Fruit fly (Drosophila melanogaster) whole organism, pupa: ENCODE measurements around the gene CG31176.

ENCODE experiments used
- CG10348 ChIP-seq: fragments of 200-800 bp; sonication (Bioruptor generic); IDR thresholded peaks from 2 replicates; pipeline ENCODE4 v1.3.6; 2022; ENCODE audit warnings: missing biosample characterization, missing genetic modification characterization
- CG12605 ChIP-seq: fragments of 200-800 bp; sonication (Bioruptor generic); IDR thresholded peaks from 2 replicates; pipeline ENCODE4 v1.3.6; 2022; ENCODE audit warnings: missing biosample characterization, missing genetic modification characterization
- CG13204 ChIP-seq: fragments of 200-800 bp; sonication (Bioruptor generic); optimal IDR thresholded peaks from 2 replicates; lab custom pipeline; 2018; ENCODE audit warnings: missing biosample characterization, mild to moderate bottlenecking, missing genetic modification characterization, moderate library complexity
- CG14655 ChIP-seq: fragments of 200-800 bp; sonication (Bioruptor generic); optimal IDR thresholded peaks from 3 replicates; lab custom pipeline; 2017; ENCODE audit warnings: mild to moderate bottlenecking, missing biosample characterization, missing genetic modification reagents, missing genetic modification characterization
- CG15710 ChIP-seq: fragments of 200-800 bp; sonication (Bioruptor generic); optimal IDR thresholded peaks from 2 replicates; lab custom pipeline; 2018; ENCODE audit warnings: missing biosample characterization, mild to moderate bottlenecking, missing genetic modification characterization, moderate library complexity
- CG17806 ChIP-seq: fragments of 200-800 bp; sonication (Bioruptor generic); optimal IDR thresholded peaks from 2 replicates; lab custom pipeline; 2018; ENCODE audit warnings: missing biosample characterization, mild to moderate bottlenecking, missing genetic modification characterization, moderate library complexity
- CG32121 ChIP-seq: fragments of 200-800 bp; sonication (Bioruptor generic); IDR thresholded peaks from 2 replicates; pipeline ENCODE4 v1.3.6; 2022; ENCODE audit warnings: missing biosample characterization, missing genetic modification characterization
- CG34367 ChIP-seq: fragments of 200-800 bp; sonication (Bioruptor generic); optimal IDR thresholded peaks from 2 replicates; lab custom pipeline; 2018; ENCODE audit warnings: missing biosample characterization, mild to moderate bottlenecking, missing genetic modification characterization
- CG4496 ChIP-seq: fragments of 200-800 bp; sonication (Bioruptor generic); IDR thresholded peaks from 3 replicates; pipeline ENCODE4 v1.3.6; 2022; ENCODE audit warnings: missing biosample characterization, missing genetic modification characterization
- CG8159 ChIP-seq: fragments of 200-800 bp; sonication (Bioruptor generic); optimal IDR thresholded peaks from 3 replicates; lab custom pipeline; 2018; ENCODE audit warnings: missing biosample characterization, mild to moderate bottlenecking, missing genetic modification characterization, moderate library complexity
- CG8301 ChIP-seq: fragments of 200-800 bp; sonication (Bioruptor generic); optimal IDR thresholded peaks from 2 replicates; lab custom pipeline; 2018; ENCODE audit warnings: missing biosample characterization, mild to moderate bottlenecking, missing genetic modification characterization
- CG9948 ChIP-seq: fragments of 200-800 bp; sonication (Bioruptor generic); optimal IDR thresholded peaks from 2 replicates; lab custom pipeline; 2018; ENCODE audit warnings: missing biosample characterization, mild to moderate bottlenecking, missing genetic modification characterization, moderate library complexity
- D1 ChIP-seq: fragments of 200-800 bp; sonication (Bioruptor generic); optimal IDR thresholded peaks from 2 replicates; lab custom pipeline; 2018; ENCODE audit warnings: missing biosample characterization, mild to moderate bottlenecking, missing genetic modification characterization, moderate library complexity
- EcR ChIP-seq: fragments of 200-800 bp; sonication (Bioruptor generic); optimal IDR thresholded peaks from 3 replicates; lab custom pipeline; 2019; ENCODE audit warnings: missing biosample characterization, missing genetic modification characterization, mild to moderate bottlenecking, moderate library complexity, missing genetic modification reagents
- Ets98B ChIP-seq: fragments of 200-800 bp; sonication (Bioruptor generic); IDR thresholded peaks from 2 replicates; pipeline ENCODE4 v1.3.6; 2022; ENCODE audit warnings: missing biosample characterization, missing genetic modification characterization
- Pif1A ChIP-seq: fragments of 200-800 bp; sonication (Bioruptor generic); optimal IDR thresholded peaks from 3 replicates; lab custom pipeline; 2016; ENCODE audit warnings: missing biosample characterization, missing genetic modification characterization
- Pif1B ChIP-seq: fragments of 200-800 bp; sonication (Bioruptor generic); optimal IDR thresholded peaks from 3 replicates; lab custom pipeline; 2016; ENCODE audit warnings: missing biosample characterization, missing genetic modification characterization
- Snoo ChIP-seq: fragments of 200-800 bp; sonication (Bioruptor generic); optimal IDR thresholded peaks from 3 replicates; lab custom pipeline; 2017; ENCODE audit warnings: missing biosample characterization, mild to moderate bottlenecking, missing genetic modification characterization, inconsistent platforms
- fd96Ca ChIP-seq: fragments of 200-800 bp; sonication (Bioruptor generic); IDR thresholded peaks from 3 replicates; pipeline ENCODE4 v1.3.6; 2022; ENCODE audit warnings: missing biosample characterization, missing genetic modification characterization
- gl ChIP-seq: fragments of 200-800 bp; sonication (Bioruptor generic); optimal IDR thresholded peaks from 2 replicates; lab custom pipeline; 2018; ENCODE audit warnings: missing biosample characterization, mild to moderate bottlenecking, missing genetic modification characterization
- rn ChIP-seq: fragments of 200-800 bp; sonication (Bioruptor generic); IDR thresholded peaks from 2 replicates; pipeline ENCODE4 v1.3.6; 2022; ENCODE audit warnings: missing biosample characterization, missing genetic modification characterization

The CG31176 gene

dm6 chr3R:21641517-21642137, 77.8 kb downstream of the CG31176 start:
- TF ChIP-seq D1: peak; percentile 85
- TF ChIP-seq CG8159 (tag; lab: Kevin White, UChicago): peak; percentile 95
- TF ChIP-seq EcR (GFP tag; lab: Kevin White, UChicago): peak; percentile 44
- 0 out of 2 replicates have a peak, but pooled peaks have one; percentile 20 for TF ChIP-seq CG32121 (GFP tag; lab: Robert Waterston, UW)
- no peak for TF ChIP-seq fd96Ca (GFP tag; lab: Robert Waterston, UW)
- TF ChIP-seq CG12605 (GFP tag; lab: Robert Waterston, UW): peak; percentile 39; the same call in 1 of the 2 replicates
- TF ChIP-seq CG14655 (GFP tag; lab: Kevin White, UChicago): peak; percentile 89
- TF ChIP-seq Pif1A (GFP tag; lab: Kevin White, UChicago): peak; percentile 86
- peak; percentile 92 for TF ChIP-seq CG15710 (tag; lab: Kevin White, UChicago)
- TF ChIP-seq CG17806 (tag; lab: Kevin White, UChicago): peak; percentile 92
- peak; percentile 93 for TF ChIP-seq CG9948 (tag; lab: Kevin White, UChicago)
- peak; percentile 84 for TF ChIP-seq Pif1B (GFP tag; lab: Kevin White, UChicago)
- peak; percentile 77 for TF ChIP-seq CG13204 (GFP tag; lab: Kevin White, UChicago)
- TF ChIP-seq gl (tag; lab: Kevin White, UChicago): peak; percentile 73
- TF ChIP-seq CG34367 (tag; lab: Kevin White, UChicago): peak; percentile 87
- peak; percentile 27; the same call in 1 of the 3 replicates for TF ChIP-seq CG4496 (GFP tag; lab: Robert Waterston, UW)
- peak; percentile 77 for TF ChIP-seq CG8301
- TF ChIP-seq rn: no peak
- peak; percentile 84 for TF ChIP-seq Snoo (tag; lab: Kevin White, UChicago)
- TF ChIP-seq CG10348 (GFP tag; lab: Robert Waterston, UW): no peak
- no peak for TF ChIP-seq Ets98B

dm6 chr3R:21640337-21640994, 79.0 kb downstream of the CG31176 start:
- TF ChIP-seq CG34367 (tag; lab: Kevin White, UChicago) (no peak), CG8301 (no peak), EcR (GFP tag; lab: Kevin White, UChicago) (no peak), CG15710 (tag; lab: Kevin White, UChicago) (no peak), CG13204 (GFP tag; lab: Kevin White, UChicago) (no peak), CG12605 (GFP tag; lab: Robert Waterston, UW) (no peak), CG10348 (GFP tag; lab: Robert Waterston, UW) (no peak), Pif1A (GFP tag; lab: Kevin White, UChicago) (no peak)

- no peak for TF ChIP-seq Ets98B
- TF ChIP-seq CG8159 (tag; lab: Kevin White, UChicago): no peak
- TF ChIP-seq EcR (GFP tag; lab: Kevin White, UChicago): peak; percentile 66
- no peak for TF ChIP-seq fd96Ca (GFP tag; lab: Robert Waterston, UW)
- no peak for TF ChIP-seq Pif1A (GFP tag; lab: Kevin White, UChicago)
- TF ChIP-seq CG17806 (tag; lab: Kevin White, UChicago): no peak
- no peak for TF ChIP-seq rn
- TF ChIP-seq CG9948 (tag; lab: Kevin White, UChicago): no peak
- no peak for TF ChIP-seq CG4496 (GFP tag; lab: Robert Waterston, UW)
- TF ChIP-seq CG32121 (GFP tag; lab: Robert Waterston, UW): no peak
- peak; percentile 33 for TF ChIP-seq CG13204 (GFP tag; lab: Kevin White, UChicago)
- TF ChIP-seq D1: no peak
- TF ChIP-seq, all 21 proteins: peak for 2
Observed at dm6 chr3R:21638437-21638836, 81.0 kb downstream of the CG31176 start.

- TF ChIP-seq rn (no peak), Pif1A (GFP tag; lab: Kevin White, UChicago) (no peak), CG8301 (no peak), CG17806 (tag; lab: Kevin White, UChicago) (no peak), CG14655 (GFP tag; lab: Kevin White, UChicago) (no peak), CG9948 (tag; lab: Kevin White, UChicago) (no peak), CG4496 (GFP tag; lab: Robert Waterston, UW) (no peak), CG10348 (GFP tag; lab: Robert Waterston, UW) (no peak), D1 (no peak), CG8159 (tag; lab: Kevin White, UChicago) (no peak), EcR (GFP tag; lab: Kevin White, UChicago) (peak; percentile 42), CG32121 (GFP tag; lab: Robert Waterston, UW) (no peak), gl (tag; lab: Kevin White, UChicago) (no peak), fd96Ca (GFP tag; lab: Robert Waterston, UW) (peak; percentile 11; the same call in 1 of the 3 replicates), CG12605 (GFP tag; lab: Robert Waterston, UW) (no peak), CG15710 (tag; lab: Kevin White, UChicago) (no peak), CG34367 (tag; lab: Kevin White, UChicago) (no peak), Pif1B (GFP tag; lab: Kevin White, UChicago) (no peak), CG13204 (GFP tag; lab: Kevin White, UChicago) (peak; percentile 46), Ets98B (no peak), Snoo (tag; lab: Kevin White, UChicago) (no peak)
Observed at dm6 chr3R:21636867-21637481, 82.5 kb downstream of the CG31176 start.
